Worm (Caenorhabditis elegans): ENCODE data around the gene spp-6.
A peak's percentile ranks its signal among the peaks of the same experiment; 100 is the strongest.

Gene spp-6

ce11 chrX:7323604-7324003 is 6.5 kb downstream of the spp-6 start:
- TF ChIP-seq fkh-10 (GFP tag; optimal IDR thresholded peaks at IDR 0.05) (no peak), ztf-4 (tag; optimal IDR thresholded peaks at IDR 0.05) (no peak), nhr-77 (tag; optimal IDR thresholded peaks at IDR 0.05) (no peak), elt-2 (tag; optimal IDR thresholded peaks at IDR 0.05) (peak; percentile 67), ceh-28 (tag; optimal IDR thresholded peaks at IDR 0.05) (no peak), ama-1 (optimal IDR thresholded peaks at IDR 0.05) (no peak), pha-4 (tag; optimal IDR thresholded peaks at IDR 0.05) (no peak), ceh-82 (tag; optimal IDR thresholded peaks at IDR 0.05) (no peak), nhr-11 (tag; optimal IDR thresholded peaks at IDR 0.05) (no peak), elt-3 (tag; optimal IDR thresholded peaks at IDR 0.05) (peak in 1 of 3 experiments; percentile 6), ceh-16 (tag; optimal IDR thresholded peaks at IDR 0.05) (no peak), nhr-28 (tag; optimal IDR thresholded peaks at IDR 0.05) (no peak), nhr-67 (tag; optimal IDR thresholded peaks at IDR 0.05) (no peak), nhr-12 (tag; optimal IDR thresholded peaks at IDR 0.05) (no peak), egl-27 (tag; optimal IDR thresholded peaks at IDR 0.05) (no peak), nfya-1 (tag; optimal IDR thresholded peaks at IDR 0.05; ENCODE audit: insufficient read depth) (peak; percentile 38), lin-39 (tag; optimal IDR thresholded peaks at IDR 0.05) (no peak), daf-12 (tag; optimal IDR thresholded peaks at IDR 0.05) (no peak), mdl-1 (tag; optimal IDR thresholded peaks at IDR 0.05) (no peak), zag-1 (tag; optimal IDR thresholded peaks at IDR 0.05) (no peak), pqm-1 (tag; optimal IDR thresholded peaks at IDR 0.05) (peak; percentile 49), lin-15B (tag; optimal IDR thresholded peaks at IDR 0.05) (no peak), lsy-12 (tag; optimal IDR thresholded peaks at IDR 0.05) (peak; percentile 58), fkh-2 (tag; optimal IDR thresholded peaks at IDR 0.05) (no peak), snpc-4 (tag; optimal IDR thresholded peaks at IDR 0.05) (no peak), unc-62 (GFP tag; optimal IDR thresholded peaks at IDR 0.05) (no peak), ceh-9 (tag; optimal IDR thresholded peaks at IDR 0.05) (no peak), nhr-25 (tag; optimal IDR thresholded peaks at IDR 0.05) (peak; percentile 13), ztf-11 (tag; optimal IDR thresholded peaks at IDR 0.05) (no peak), hmg-11 (tag; optimal IDR thresholded peaks at IDR 0.05) (no peak), mml-1 (tag; optimal IDR thresholded peaks at IDR 0.05) (no peak), skn-1 (tag; optimal IDR thresholded peaks at IDR 0.05) (peak; percentile 20), tbx-2 (tag; optimal IDR thresholded peaks at IDR 0.05) (peak; percentile 31), eor-1 (tag; optimal IDR thresholded peaks at IDR 0.05) (no peak), ZK546.5 (tag; optimal IDR thresholded peaks at IDR 0.05) (no peak), fos-1 (tag; optimal IDR thresholded peaks at IDR 0.05) (no peak), egl-5 (tag; optimal IDR thresholded peaks at IDR 0.05) (no peak), jun-1 (tag; optimal IDR thresholded peaks at IDR 0.05) (no peak), R02D3.7 (tag; optimal IDR thresholded peaks at IDR 0.05) (no peak), nhr-76 (tag; optimal IDR thresholded peaks at IDR 0.05) (no peak), elt-1 (tag; optimal IDR thresholded peaks at IDR 0.05) (no peak), sea-2 (GFP tag; optimal IDR thresholded peaks at IDR 0.05) (no peak), aly-2 (tag; optimal IDR thresholded peaks at IDR 0.05) (no peak), unc-39 (tag; optimal IDR thresholded peaks at IDR 0.05) (no peak), nhr-43 (tag; optimal IDR thresholded peaks at IDR 0.05; ENCODE audit: poor library complexity, severe bottlenecking) (peak; percentile 71), nhr-23 (tag; optimal IDR thresholded peaks at IDR 0.05) (no peak), nhr-237 (tag; optimal IDR thresholded peaks at IDR 0.05) (no peak)

All from whole organism, L3 larva.